Worm (Caenorhabditis elegans) whole organism, early embryonic: ENCODE measurements around the gene Y38E10A.34.

Experiments used
- aly-1 ChIP-seq: sonication (generic microtip); optimal IDR thresholded peaks from 2 replicates; lab custom pipeline; 2016; ENCODE audit warnings: missing genetic modification characterization, missing compliant biosample characterization
- ama-1 ChIP-seq: fragments of 150-350 bp; optimal IDR thresholded peaks from 2 replicates; lab custom pipeline; 2014
- ets-7 ChIP-seq: sonication (generic microtip); optimal IDR thresholded peaks from 2 replicates; lab custom pipeline; 2016; ENCODE audit warnings: missing genotype, missing genetic modification characterization, missing compliant biosample characterization
- flt-1 ChIP-seq: fragments of 200-800 bp; sonication (Bioruptor generic); IDR thresholded peaks from 2 replicates; pipeline ENCODE4 v1.3.6; 2022; ENCODE audit warnings: missing genetic modification characterization, missing compliant biosample characterization
- hmbx-1 ChIP-seq: sonication (generic microtip); optimal IDR thresholded peaks from 2 replicates; lab custom pipeline; 2016; ENCODE audit warnings: mild to moderate bottlenecking, missing genetic modification characterization, missing compliant biosample characterization
- pes-1 ChIP-seq: fragments of 200-800 bp; sonication (Bioruptor generic); IDR thresholded peaks from 2 replicates; pipeline ENCODE4 v1.3.6; 2022; ENCODE audit warnings: missing genetic modification reagents, missing genetic modification characterization, missing compliant biosample characterization
- scrt-1 ChIP-seq: fragments of 200-800 bp; sonication (Bioruptor generic); IDR thresholded peaks from 2 replicates; pipeline ENCODE4 v1.3.6; 2022; ENCODE audit warnings: missing genetic modification characterization, missing compliant biosample characterization
- tbx-11 ChIP-seq: fragments of 200-800 bp; sonication (Bioruptor generic); IDR thresholded peaks from 2 replicates; pipeline ENCODE4 v1.3.6; 2022; ENCODE audit warnings: missing genetic modification characterization, missing compliant biosample characterization
- tbx-37 ChIP-seq: fragments of 200-800 bp; sonication (Bioruptor generic); conservative IDR thresholded peaks from 2 replicates; pipeline ENCODE4 v1.3.6; 2022; ENCODE audit warnings: missing genetic modification reagents, missing genetic modification characterization, missing compliant biosample characterization
- tra-4 ChIP-seq: sonication (generic microtip); optimal IDR thresholded peaks from 2 replicates; lab custom pipeline; 2017; ENCODE audit warnings: missing genetic modification characterization, missing compliant biosample characterization

DNA sequence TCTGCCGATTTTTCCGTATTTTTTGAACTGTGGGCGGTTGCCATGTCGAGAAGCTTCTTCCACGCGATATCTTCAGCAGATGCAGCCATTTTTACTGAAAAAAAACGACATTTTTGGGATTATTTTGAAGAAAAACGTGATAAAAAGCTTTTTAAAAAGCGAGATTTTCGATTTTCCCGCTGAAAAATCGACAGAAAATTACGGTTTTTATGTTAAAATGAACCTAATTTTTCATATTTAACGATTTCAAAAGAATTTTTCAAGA is 46.7 kb downstream of the Y38E10A.34 start, which contains the start of gene Y38E10A.22:
- TF ChIP-seq tbx-37 (GFP tag; lab: Robert Waterston, UW) (no peak), ama-1 (no peak), aly-1 (tag; lab: Kevin White, UChicago) (no peak), flt-1 (GFP tag; lab: Robert Waterston, UW) (no peak), hmbx-1 (no peak), pes-1 (GFP tag; lab: Robert Waterston, UW) (no peak), tbx-11 (GFP tag; lab: Robert Waterston, UW) (no peak), tra-4 (tag; lab: Kevin White, UChicago) (no peak), scrt-1 (GFP tag; lab: Robert Waterston, UW) (no peak), ets-7 (no peak)
